Fruit fly (Drosophila melanogaster) whole organism, embryonic: ENCODE results near the gene meep.

ENCODE experiments used
- Antp ChIP-seq: fragments of 200-800 bp; sonication (Bioruptor generic); optimal IDR thresholded peaks from 3 replicates; lab custom pipeline; 2016; ENCODE audit warnings: missing biosample characterization, missing genetic modification characterization
- Asciz ChIP-seq: fragments of 200-800 bp; sonication (Bioruptor generic); optimal IDR thresholded peaks from 2 replicates; lab custom pipeline; 2017; ENCODE audit warnings: missing biosample characterization, mild to moderate bottlenecking, missing genetic modification characterization, missing genetic modification reagents
- Awh ChIP-seq: fragments of 200-800 bp; sonication (Bioruptor generic); IDR thresholded peaks from 2 replicates; pipeline ENCODE4, ENCODE4 v1.3.6; 2022; ENCODE audit warnings: missing biosample characterization, missing genetic modification characterization
- CG1024 ChIP-seq: fragments of 200-800 bp; sonication (Bioruptor generic); IDR thresholded peaks from 2 replicates; pipeline ENCODE4 v1.3.6; 2022; ENCODE audit warnings: missing biosample characterization, missing genetic modification characterization
- CG10654 ChIP-seq: fragments of 200-800 bp; sonication (Bioruptor generic); optimal IDR thresholded peaks from 2 replicates; lab custom pipeline; 2016; ENCODE audit warnings: missing biosample characterization, missing genetic modification characterization
- CG11247 ChIP-seq: fragments of 200-800 bp; sonication (Bioruptor generic); IDR thresholded peaks from 2 replicates; pipeline ENCODE4 v1.3.6; 2022; ENCODE audit warnings: missing biosample characterization, missing genetic modification characterization
- CG11456 ChIP-seq: fragments of 200-800 bp; sonication (Bioruptor generic); IDR thresholded peaks from 3 replicates; pipeline ENCODE4 v1.3.6; 2022; ENCODE audit warnings: missing biosample characterization, missing genetic modification characterization
- CG11695 ChIP-seq: fragments of 200-800 bp; sonication (Bioruptor generic); IDR thresholded peaks from 3 replicates; pipeline ENCODE4 v1.3.6; 2022; ENCODE audit warnings: missing biosample characterization, missing genetic modification characterization
- CG12942 ChIP-seq: fragments of 200-800 bp; sonication (Bioruptor generic); optimal IDR thresholded peaks from 3 replicates; lab custom pipeline; 2016; ENCODE audit warnings: missing biosample characterization, missing genetic modification characterization
- CG13296 ChIP-seq: fragments of 200-800 bp; sonication (Bioruptor generic); optimal IDR thresholded peaks from 3 replicates; lab custom pipeline; 2018; ENCODE audit warnings: missing biosample characterization, mild to moderate bottlenecking, missing genetic modification characterization
- CG1603 ChIP-seq: fragments of 200-800 bp; sonication (Bioruptor generic); optimal IDR thresholded peaks from 2 replicates; lab custom pipeline; 2019; ENCODE audit warnings: missing biosample characterization, mild to moderate bottlenecking, missing genetic modification characterization, moderate library complexity
- CG16779 ChIP-seq: fragments of 200-800 bp; sonication (Bioruptor generic); IDR thresholded peaks from 2 replicates; pipeline ENCODE4 v1.3.6; 2022; ENCODE audit warnings: missing biosample characterization, missing genetic modification characterization
- CG16815 ChIP-seq: fragments of 200-800 bp; sonication (Bioruptor generic); optimal IDR thresholded peaks from 3 replicates; lab custom pipeline; 2017; ENCODE audit warnings: missing biosample characterization, mild to moderate bottlenecking, missing genetic modification characterization
- CG17802 ChIP-seq: fragments of 200-800 bp; sonication (Bioruptor generic); optimal IDR thresholded peaks from 2 replicates; lab custom pipeline; 2018; ENCODE audit warnings: missing biosample characterization, mild to moderate bottlenecking, missing genetic modification characterization, moderate library complexity
- CG17829 ChIP-seq: fragments of 200-800 bp; optimal IDR thresholded peaks from 2 replicates; lab custom pipeline; 2019; ENCODE audit warnings: missing biosample characterization, mild to moderate bottlenecking, missing genetic modification characterization, moderate library complexity
- CG30020 ChIP-seq: fragments of 200-800 bp; optimal IDR thresholded peaks from 2 replicates; lab custom pipeline; 2019; ENCODE audit warnings: missing biosample characterization, mild to moderate bottlenecking, missing genetic modification characterization, moderate library complexity
- CG34224 ChIP-seq: fragments of 200-800 bp; sonication (Bioruptor generic); IDR thresholded peaks from 3 replicates; pipeline ENCODE4 v1.3.6; 2022; ENCODE audit warnings: missing biosample characterization, missing genetic modification characterization; ENCODE audit not compliant: partially characterized antibody
- CG42726 ChIP-seq: fragments of 200-800 bp; sonication (Bioruptor generic); IDR thresholded peaks from 2 replicates; pipeline ENCODE4 v1.3.6; 2022; ENCODE audit warnings: missing biosample characterization, missing genetic modification characterization; ENCODE audit not compliant: partially characterized antibody
- CG43689 ChIP-seq: fragments of 200-800 bp; sonication (Bioruptor generic); IDR thresholded peaks from 2 replicates; pipeline ENCODE4 v1.3.6; 2022; ENCODE audit warnings: missing biosample characterization, missing genetic modification characterization
- CG4617 ChIP-seq: fragments of 200-800 bp; sonication (Bioruptor generic); optimal IDR thresholded peaks from 3 replicates; lab custom pipeline; 2016; ENCODE audit warnings: missing biosample characterization, missing genetic modification characterization, borderline replicate concordance
- CG5953 ChIP-seq: fragments of 200-800 bp; sonication (Bioruptor generic); IDR thresholded peaks from 2 replicates; pipeline ENCODE4 v1.3.6; 2022; ENCODE audit warnings: missing biosample characterization, missing genetic modification characterization
- CG6654 ChIP-seq: fragments of 200-800 bp; sonication (Bioruptor generic); optimal IDR thresholded peaks from 2 replicates; lab custom pipeline; 2017; ENCODE audit warnings: missing biosample characterization, mild to moderate bottlenecking, missing genetic modification characterization
- CG8924 ChIP-seq: fragments of 200-800 bp; optimal IDR thresholded peaks from 3 replicates; lab custom pipeline; 2019; ENCODE audit warnings: missing biosample characterization, mild to moderate bottlenecking, missing genetic modification characterization, moderate library complexity
- CG8944 ChIP-seq: fragments of 200-800 bp; sonication (Bioruptor generic); optimal IDR thresholded peaks from 3 replicates; lab custom pipeline; 2016; ENCODE audit warnings: missing biosample characterization, missing genetic modification characterization
- Dek ChIP-seq: fragments of 200-800 bp; sonication (Bioruptor generic); optimal IDR thresholded peaks from 3 replicates; lab custom pipeline; 2019; ENCODE audit warnings: missing biosample characterization, mild to moderate bottlenecking, missing genetic modification characterization, moderate library complexity
- Dp ChIP-seq: fragments of 200-800 bp; sonication (Bioruptor generic); optimal IDR thresholded peaks from 2 replicates; lab custom pipeline; 2018; ENCODE audit warnings: missing biosample characterization, mild to moderate bottlenecking, missing genetic modification characterization, moderate library complexity
- H2.0 ChIP-seq: fragments of 200-800 bp; sonication (Bioruptor generic); IDR thresholded peaks from 2 replicates; pipeline ENCODE4 v1.3.6; 2022; ENCODE audit warnings: missing biosample characterization, missing genetic modification characterization
- HLHmδ ChIP-seq: fragments of 200-800 bp; sonication (Bioruptor generic); optimal IDR thresholded peaks from 2 replicates; lab custom pipeline; 2018; ENCODE audit warnings: missing biosample characterization, mild to moderate bottlenecking, missing genetic modification characterization, moderate library complexity
- Nf-YB ChIP-seq: fragments of 200-800 bp; sonication (Bioruptor generic); optimal IDR thresholded peaks from 3 replicates; lab custom pipeline; 2019; ENCODE audit warnings: missing biosample characterization, mild to moderate bottlenecking, missing genetic modification characterization, moderate library complexity
- Scr ChIP-seq: fragments of 200-800 bp; sonication (Bioruptor generic); IDR thresholded peaks from 2 replicates; pipeline ENCODE4 v1.3.6; 2022; ENCODE audit warnings: missing biosample characterization, missing genetic modification characterization; ENCODE audit not compliant: partially characterized antibody
- Side ChIP-seq: fragments of 200-800 bp; sonication (Bioruptor generic); optimal IDR thresholded peaks from 2 replicates; lab custom pipeline; 2016; ENCODE audit warnings: missing biosample characterization, missing genetic modification characterization
- Tbp ChIP-seq: fragments of >200 bp; optimal IDR thresholded peaks from 2 replicates; lab custom pipeline; 2018; ENCODE audit warnings: missing biosample characterization, missing genetic modification characterization
- Usf ChIP-seq: fragments of 200-800 bp; sonication (Bioruptor generic); optimal IDR thresholded peaks from 2 replicates; lab custom pipeline; 2017; ENCODE audit warnings: missing genotype, missing biosample characterization, missing genetic modification characterization
- Xbp1 ChIP-seq: fragments of 200-800 bp; sonication (Bioruptor generic); optimal IDR thresholded peaks from 3 replicates; lab custom pipeline; 2016; ENCODE audit warnings: missing biosample characterization, mild to moderate bottlenecking, missing genetic modification characterization
- Xrp1 ChIP-seq: fragments of 200-800 bp; sonication (Bioruptor generic); IDR thresholded peaks from 2 replicates; pipeline ENCODE4 v1.3.6; 2022; ENCODE audit warnings: missing biosample characterization, missing genetic modification characterization
- abd-A ChIP-seq: fragments of 200-800 bp; sonication (Bioruptor generic); optimal IDR thresholded peaks from 3 replicates; lab custom pipeline; 2019; ENCODE audit warnings: missing biosample characterization, mild to moderate bottlenecking, missing genetic modification characterization, moderate library complexity
- bowl ChIP-seq: fragments of 200-800 bp; sonication (Bioruptor generic); IDR thresholded peaks from 2 replicates; pipeline ENCODE4 v1.3.6; 2022; ENCODE audit warnings: missing biosample characterization, missing genetic modification characterization
- bsh ChIP-seq, 2 experiments: fragments of 200-800 bp; sonication (Bioruptor generic); optimal IDR thresholded peaks; 2 replicates each; lab custom pipeline; 2017 to 2018; ENCODE audit warnings: mild to moderate bottlenecking in 2 of 2, missing biosample characterization in 2 of 2, missing genetic modification characterization in 2 of 2, moderate library complexity in 1 of 2
- dm ChIP-seq: fragments of 200-800 bp; sonication (Bioruptor generic); optimal IDR thresholded peaks from 3 replicates; lab custom pipeline; 2016; ENCODE audit warnings: missing biosample characterization, missing genetic modification characterization
- dysf ChIP-seq: fragments of 200-800 bp; sonication (Bioruptor generic); IDR thresholded peaks from 3 replicates; pipeline ENCODE4 v1.3.6; 2022; ENCODE audit warnings: missing biosample characterization, missing genetic modification characterization
- gsb-n ChIP-seq: fragments of 200-800 bp; sonication (Bioruptor generic); optimal IDR thresholded peaks from 3 replicates; lab custom pipeline; 2018; ENCODE audit warnings: missing biosample characterization, mild to moderate bottlenecking, missing genetic modification characterization
- h ChIP-seq: fragments of >200 bp; optimal IDR thresholded peaks from 2 replicates; lab custom pipeline; 2017
- ind ChIP-seq: fragments of 200-800 bp; sonication (Bioruptor generic); optimal IDR thresholded peaks from 3 replicates; lab custom pipeline; 2016; ENCODE audit warnings: missing biosample characterization, missing genetic modification characterization
- lbe ChIP-seq: fragments of 200-800 bp; sonication (Bioruptor generic); optimal IDR thresholded peaks from 2 replicates; lab custom pipeline; 2016; ENCODE audit warnings: missing biosample characterization, mild to moderate bottlenecking, missing genetic modification characterization
- mam ChIP-seq: fragments of 200-800 bp; sonication (Bioruptor generic); optimal IDR thresholded peaks from 3 replicates; lab custom pipeline; 2016; ENCODE audit warnings: missing biosample characterization, missing genetic modification characterization
- mld ChIP-seq: fragments of 200-800 bp; sonication (Bioruptor generic); IDR thresholded peaks from 3 replicates; pipeline ENCODE4 v1.3.6; 2022; ENCODE audit warnings: missing biosample characterization, missing genetic modification characterization; ENCODE audit not compliant: partially characterized antibody
- pfk ChIP-seq: fragments of 200-800 bp; sonication (Bioruptor generic); optimal IDR thresholded peaks from 2 replicates; lab custom pipeline; 2018; ENCODE audit warnings: missing biosample characterization, mild to moderate bottlenecking, missing genetic modification characterization, moderate library complexity
- sqz ChIP-seq: fragments of 200-800 bp; sonication (Bioruptor generic); optimal IDR thresholded peaks from 3 replicates; lab custom pipeline; 2018; ENCODE audit warnings: missing biosample characterization, mild to moderate bottlenecking, missing genetic modification characterization
- ssp ChIP-seq: fragments of 200-800 bp; sonication (Bioruptor generic); IDR thresholded peaks from 2 replicates; pipeline ENCODE4 v1.3.6; 2022; ENCODE audit warnings: missing biosample characterization, missing genetic modification characterization
- tgo ChIP-seq: fragments of 200-800 bp; sonication (Bioruptor generic); IDR thresholded peaks from 3 replicates; pipeline ENCODE4 v1.3.6; 2022; ENCODE audit warnings: missing biosample characterization, missing genetic modification characterization
- toy ChIP-seq: fragments of 200-800 bp; sonication (Bioruptor generic); IDR thresholded peaks from 2 replicates; pipeline ENCODE4 v1.3.6; 2022; ENCODE audit warnings: missing biosample characterization, missing genetic modification characterization
- yki ChIP-seq: fragments of >200 bp; optimal IDR thresholded peaks from 3 replicates; lab custom pipeline; 2018

The meep gene

dm6 chr3L:1166945-1167913, 35.6 kb downstream of the meep start (continued):
- TF ChIP-seq HLHmδ (peak; percentile 3), H2.0 (GFP tag; lab: Robert Waterston, UW) (no peak), h (lab: Kevin White, UChicago) (no peak), gsb-n (peak; percentile 56), pfk (GFP tag; lab: Kevin White, UChicago) (no peak), CG8924 (tag; lab: Kevin White, UChicago) (peak; percentile 62), CG17829 (tag; lab: Kevin White, UChicago) (peak; percentile 87), CG8944 (no peak), CG13296 (no peak), CG30020 (tag; lab: Kevin White, UChicago) (no peak), Xrp1 (GFP tag; lab: Robert Waterston, UW) (peak; percentile 73), CG16779 (no peak), Xbp1 (GFP tag; lab: Kevin White, UChicago) (peak; percentile 0), CG1603 (tag; lab: Kevin White, UChicago) (peak; percentile 31), dm (no peak), lbe (GFP tag; lab: Kevin White, UChicago) (no peak), ssp (GFP tag; lab: Robert Waterston, UW) (no peak), CG43689 (no peak), abd-A (tag; lab: Kevin White, UChicago) (no peak), Antp (GFP tag; lab: Kevin White, UChicago) (no peak), CG4617 (GFP tag; lab: Kevin White, UChicago) (no peak), sqz (GFP tag; lab: Kevin White, UChicago) (peak; percentile 48), toy (no peak), Awh (no peak), CG17802 (tag; lab: Kevin White, UChicago) (no peak), Asciz (no peak), CG11247 (GFP tag; lab: Robert Waterston, UW) (no peak), CG10654 (no peak), CG16815 (no peak), Usf (GFP tag; lab: Kevin White, UChicago) (no peak), CG11456 (GFP tag; lab: Robert Waterston, UW) (no peak), Nf-YB (GFP tag; lab: Kevin White, UChicago) (no peak), CG42726 (GFP tag; lab: Robert Waterston, UW) (no peak), CG1024 (GFP tag; lab: Robert Waterston, UW) (peak; percentile 47; the same call in 1 of the 2 replicates), CG5953 (GFP tag; lab: Robert Waterston, UW) (no peak)

DNA sequence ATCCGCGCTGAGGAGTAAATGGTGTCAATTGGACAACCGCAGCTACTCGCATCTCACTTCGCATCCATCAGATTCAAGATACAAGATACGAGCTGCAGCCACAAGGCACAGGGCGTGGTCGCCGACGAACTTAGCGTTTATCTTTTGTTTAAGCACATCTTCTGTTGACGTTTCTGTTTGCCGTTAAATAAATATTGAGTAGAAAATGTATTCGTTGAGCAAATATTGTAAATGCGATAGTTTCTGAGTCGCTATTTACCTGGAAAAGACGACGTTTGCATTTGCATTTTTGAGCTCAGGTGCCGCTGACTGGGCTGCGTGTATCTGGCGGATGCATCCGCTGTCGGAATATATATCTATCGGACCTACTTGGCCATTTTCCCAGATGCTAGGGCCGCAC, 36.6 kb downstream of the meep start:
- TF ChIP-seq mld = no peak
- no peak for TF ChIP-seq yki
- TF ChIP-seq CG6654 (GFP tag; lab: Kevin White, UChicago) = no peak
- no peak for TF ChIP-seq dysf (GFP tag; lab: Robert Waterston, UW)
- no peak for TF ChIP-seq ind (GFP tag; lab: Kevin White, UChicago)
- TF ChIP-seq Tbp (GFP tag; lab: Kevin White, UChicago) = no peak
- TF ChIP-seq CG34224 (GFP tag; lab: Robert Waterston, UW) = no peak
- TF ChIP-seq CG12942 = peak; percentile 16
- peak in 1 of 2 experiments; percentile 74 for TF ChIP-seq bsh (GFP tag; optimal IDR thresholded peaks at IDR 0.05; lab: Kevin White, UChicago)
- no peak for TF ChIP-seq Dek (tag; lab: Kevin White, UChicago)
- no peak for TF ChIP-seq tgo (GFP tag; lab: Robert Waterston, UW)
- TF ChIP-seq bowl (GFP tag; lab: Robert Waterston, UW) = no peak
- TF ChIP-seq mam (GFP tag; lab: Kevin White, UChicago) = no peak
- peak; percentile 61; the same call in 2 of the 3 replicates for TF ChIP-seq CG11695 (GFP tag; lab: Robert Waterston, UW)
- TF ChIP-seq Side (GFP tag; lab: Kevin White, UChicago) = peak; percentile 54
- TF ChIP-seq Dp = no peak
- TF ChIP-seq Scr (GFP tag; lab: Robert Waterston, UW) = no peak
